Worm (Caenorhabditis elegans) whole organism, L4/young adult: Measurements from ENCODE around the gene wapl-1.

ENCODE experiments used
- W03F9.2 ChIP-seq: fragments of 150-350 bp; optimal IDR thresholded peaks from 2 replicates; lab custom pipeline; 2014; ENCODE audit warnings: missing biosample characterization, missing genetic modification characterization
- dao-5 ChIP-seq: sonication (generic microtip); optimal IDR thresholded peaks from 2 replicates; lab custom pipeline; 2016; ENCODE audit warnings: missing genotype, missing genetic modification characterization, moderate library complexity, missing compliant biosample characterization
- him-1 ChIP-seq: sonication (generic microtip); optimal IDR thresholded peaks from 2 replicates; lab custom pipeline; 2016; ENCODE audit warnings: missing genotype, missing genetic modification reagents, missing genetic modification characterization, missing compliant biosample characterization

- TF ChIP-seq him-1 (tag; lab: Kevin White, UChicago) (no peak), dao-5 (tag; lab: Kevin White, UChicago) (no peak), W03F9.2 (no peak)
Measured at ce11 chrIV:4441077-4441476, 4.5 kb downstream of the wapl-1 start, which contains the start of gene fbxb-75.
